Fruit fly (Drosophila melanogaster) whole organism, embryonic: ENCODE results near the gene TTLL4A.
A peak's percentile ranks its signal among the peaks of the same experiment; 100 is the strongest.

Experiments
- Aef1 ChIP-seq: fragments of 200-800 bp; sonication (Bioruptor generic); IDR thresholded peaks from 3 replicates; pipeline ENCODE4 v1.3.6; 2022; ENCODE audit warnings: missing biosample characterization, missing genetic modification characterization
- Atf6 ChIP-seq: fragments of 200-800 bp; sonication (Bioruptor generic); IDR thresholded peaks from 2 replicates; pipeline ENCODE4 v1.3.6; 2022; ENCODE audit warnings: missing biosample characterization, missing genetic modification characterization
- CG10267 ChIP-seq: fragments of 200-800 bp; sonication (Bioruptor generic); optimal IDR thresholded peaks from 2 replicates; lab custom pipeline; 2018; ENCODE audit warnings: missing biosample characterization, mild to moderate bottlenecking, missing genetic modification characterization, moderate library complexity
- CG11085 ChIP-seq: fragments of 200-800 bp; sonication (Bioruptor generic); IDR thresholded peaks from 2 replicates; pipeline ENCODE4 v1.3.6; 2022; ENCODE audit warnings: missing biosample characterization, missing genetic modification characterization
- CG11398 ChIP-seq: fragments of 200-800 bp; sonication (Bioruptor generic); optimal IDR thresholded peaks from 2 replicates; lab custom pipeline; 2016; ENCODE audit warnings: missing biosample characterization, missing genetic modification characterization
- CG11696 ChIP-seq: fragments of 200-800 bp; sonication (Bioruptor generic); IDR thresholded peaks from 2 replicates; pipeline ENCODE4 v1.3.6; 2022; ENCODE audit warnings: missing biosample characterization, missing genetic modification characterization
- CG13624 ChIP-seq: fragments of 200-800 bp; sonication (Bioruptor generic); optimal IDR thresholded peaks from 2 replicates; lab custom pipeline; 2016; ENCODE audit warnings: missing biosample characterization, missing genetic modification characterization
- CG1529 ChIP-seq: fragments of 200-800 bp; sonication (Bioruptor generic); optimal IDR thresholded peaks from 3 replicates; lab custom pipeline; 2018; ENCODE audit warnings: missing biosample characterization, missing genetic modification characterization
- CG15514 ChIP-seq: fragments of 200-800 bp; sonication (Bioruptor generic); optimal IDR thresholded peaks from 3 replicates; lab custom pipeline; 2017; ENCODE audit warnings: missing biosample characterization, missing genetic modification characterization, mild to moderate bottlenecking, moderate library complexity, missing genetic modification reagents
- CG16863 ChIP-seq: fragments of 200-800 bp; sonication (Bioruptor generic); optimal IDR thresholded peaks from 3 replicates; lab custom pipeline; 2016; ENCODE audit warnings: missing biosample characterization, missing genetic modification characterization
- CG17328 ChIP-seq: fragments of 200-800 bp; sonication (Bioruptor generic); IDR thresholded peaks from 2 replicates; pipeline ENCODE4 v1.3.6; 2022; ENCODE audit warnings: missing biosample characterization, missing genetic modification characterization
- CG17829 ChIP-seq: fragments of 200-800 bp; optimal IDR thresholded peaks from 2 replicates; lab custom pipeline; 2019; ENCODE audit warnings: missing biosample characterization, mild to moderate bottlenecking, missing genetic modification characterization, moderate library complexity
- CG1832 ChIP-seq: fragments of 200-800 bp; sonication (Bioruptor generic); optimal IDR thresholded peaks from 2 replicates; lab custom pipeline; 2017; ENCODE audit warnings: missing biosample characterization, mild to moderate bottlenecking, missing genetic modification characterization, inconsistent platforms
- CG2199 ChIP-seq: fragments of 200-800 bp; sonication (Bioruptor generic); IDR thresholded peaks from 3 replicates; pipeline ENCODE4 v1.3.6; 2022; ENCODE audit warnings: missing biosample characterization, missing genetic modification characterization
- CG2202 ChIP-seq: fragments of 200-800 bp; sonication (Bioruptor generic); optimal IDR thresholded peaks from 2 replicates; lab custom pipeline; 2018; ENCODE audit warnings: missing biosample characterization, mild to moderate bottlenecking, missing genetic modification characterization
- CG30020 ChIP-seq: fragments of 200-800 bp; optimal IDR thresholded peaks from 2 replicates; lab custom pipeline; 2019; ENCODE audit warnings: missing biosample characterization, mild to moderate bottlenecking, missing genetic modification characterization, moderate library complexity
- CG32767 ChIP-seq: fragments of 200-800 bp; sonication (Bioruptor generic); IDR thresholded peaks from 2 replicates; pipeline ENCODE4 v1.3.6; 2022; ENCODE audit warnings: missing biosample characterization, missing genetic modification characterization
- CG32772 ChIP-seq: fragments of 200-800 bp; sonication (Bioruptor generic); IDR thresholded peaks from 2 replicates; pipeline ENCODE4 v1.3.6; 2022; ENCODE audit warnings: missing biosample characterization, missing genetic modification characterization
- CG34224 ChIP-seq: fragments of 200-800 bp; sonication (Bioruptor generic); IDR thresholded peaks from 3 replicates; pipeline ENCODE4 v1.3.6; 2022; ENCODE audit warnings: missing biosample characterization, missing genetic modification characterization; ENCODE audit not compliant: partially characterized antibody
- CG6272 ChIP-seq: fragments of 200-800 bp; sonication (Bioruptor generic); IDR thresholded peaks from 2 replicates; pipeline ENCODE4 v1.3.6; 2022; ENCODE audit warnings: missing biosample characterization, missing genetic modification characterization
- CG6654 ChIP-seq: fragments of 200-800 bp; sonication (Bioruptor generic); optimal IDR thresholded peaks from 2 replicates; lab custom pipeline; 2017; ENCODE audit warnings: missing biosample characterization, mild to moderate bottlenecking, missing genetic modification characterization
- CG8290 ChIP-seq, 3 experiments: fragments of 200-800 bp; sonication (Bioruptor generic); optimal IDR thresholded peaks; 2 replicates each; lab custom pipeline; 2016 to 2019; ENCODE audit warnings: missing biosample characterization in 3 of 3, missing genetic modification characterization in 3 of 3, mild to moderate bottlenecking in 2 of 3, moderate library complexity in 1 of 3
- CG8924 ChIP-seq: fragments of 200-800 bp; optimal IDR thresholded peaks from 3 replicates; lab custom pipeline; 2019; ENCODE audit warnings: missing biosample characterization, mild to moderate bottlenecking, missing genetic modification characterization, moderate library complexity
- Dek ChIP-seq: fragments of 200-800 bp; sonication (Bioruptor generic); optimal IDR thresholded peaks from 3 replicates; lab custom pipeline; 2019; ENCODE audit warnings: missing biosample characterization, mild to moderate bottlenecking, missing genetic modification characterization, moderate library complexity
- Dp ChIP-seq: fragments of 200-800 bp; sonication (Bioruptor generic); optimal IDR thresholded peaks from 2 replicates; lab custom pipeline; 2018; ENCODE audit warnings: missing biosample characterization, mild to moderate bottlenecking, missing genetic modification characterization, moderate library complexity
- Dref ChIP-seq: fragments of 200-800 bp; sonication (Bioruptor generic); IDR thresholded peaks from 2 replicates; pipeline ENCODE4 v1.3.6; 2022; ENCODE audit warnings: missing biosample characterization, missing genetic modification characterization
- Fer1 ChIP-seq: fragments of 200-800 bp; sonication (Bioruptor generic); optimal IDR thresholded peaks from 2 replicates; lab custom pipeline; 2017; ENCODE audit warnings: missing biosample characterization, mild to moderate bottlenecking, missing genetic modification characterization
- Hand ChIP-seq: fragments of 200-800 bp; sonication (Bioruptor generic); optimal IDR thresholded peaks from 2 replicates; lab custom pipeline; 2017; ENCODE audit warnings: mild to moderate bottlenecking, missing biosample characterization, missing genetic modification reagents, missing genetic modification characterization
- Kr ChIP-seq: fragments of 200-800 bp; sonication (Bioruptor generic); optimal IDR thresholded peaks from 2 replicates; lab custom pipeline; 2017; ENCODE audit warnings: missing biosample characterization, mild to moderate bottlenecking, missing genetic modification characterization
- Mad ChIP-seq: fragments of 200-800 bp; sonication (Bioruptor generic); optimal IDR thresholded peaks from 2 replicates; lab custom pipeline; 2016; ENCODE audit warnings: missing biosample characterization, missing genetic modification characterization
- NC2β ChIP-seq: fragments of 200-800 bp; sonication (Bioruptor generic); optimal IDR thresholded peaks from 2 replicates; lab custom pipeline; 2016; ENCODE audit warnings: missing biosample characterization, missing genetic modification characterization
- Oaz ChIP-seq: fragments of 200-800 bp; sonication (Bioruptor generic); IDR thresholded peaks from 2 replicates; pipeline ENCODE4 v1.3.6; 2022; ENCODE audit warnings: missing biosample characterization, missing genetic modification characterization
- Xrp1 ChIP-seq: fragments of 200-800 bp; sonication (Bioruptor generic); IDR thresholded peaks from 2 replicates; pipeline ENCODE4 v1.3.6; 2022; ENCODE audit warnings: missing biosample characterization, missing genetic modification characterization
- ara ChIP-seq: fragments of 200-800 bp; sonication (Bioruptor generic); IDR thresholded peaks from 2 replicates; pipeline ENCODE4 v1.3.6; 2022; ENCODE audit warnings: missing biosample characterization, missing genetic modification characterization
- az2 ChIP-seq: fragments of 200-800 bp; sonication (Bioruptor generic); optimal IDR thresholded peaks from 3 replicates; lab custom pipeline; 2016; ENCODE audit warnings: missing biosample characterization, missing genetic modification characterization
- cad ChIP-seq: fragments of >200 bp; optimal IDR thresholded peaks from 2 replicates; lab custom pipeline; 2017; ENCODE audit warnings: missing biosample characterization, missing genetic modification characterization
- caup ChIP-seq: fragments of 200-800 bp; sonication (Bioruptor generic); optimal IDR thresholded peaks from 3 replicates; lab custom pipeline; 2017; ENCODE audit warnings: missing biosample characterization, mild to moderate bottlenecking, missing genetic modification characterization, moderate library complexity; ENCODE audit not compliant: severe bottlenecking
- disco-r ChIP-seq: fragments of 200-800 bp; sonication (Bioruptor generic); optimal IDR thresholded peaks from 2 replicates; lab custom pipeline; 2016; ENCODE audit warnings: missing biosample characterization, missing genetic modification characterization
- dysf ChIP-seq: fragments of 200-800 bp; sonication (Bioruptor generic); IDR thresholded peaks from 3 replicates; pipeline ENCODE4 v1.3.6; 2022; ENCODE audit warnings: missing biosample characterization, missing genetic modification characterization
- gcm ChIP-seq: fragments of 200-800 bp; sonication (Bioruptor generic); optimal IDR thresholded peaks from 2 replicates; lab custom pipeline; 2019; ENCODE audit warnings: missing biosample characterization, mild to moderate bottlenecking, missing genetic modification characterization, moderate library complexity
- grn ChIP-seq: fragments of 200-800 bp; sonication (Bioruptor generic); optimal IDR thresholded peaks from 3 replicates; lab custom pipeline; 2017; ENCODE audit warnings: missing biosample characterization, missing genetic modification characterization
- knrl ChIP-seq: fragments of 200-800 bp; sonication (Bioruptor generic); IDR thresholded peaks from 3 replicates; pipeline ENCODE4 v1.3.6; 2022; ENCODE audit warnings: missing biosample characterization, missing genetic modification characterization; ENCODE audit not compliant: partially characterized antibody
- prd ChIP-seq, 3 experiments: fragments of >200 bp in 2 of 3; fragments of 200-800 bp in 1 of 3; sonication (Bioruptor generic) in 1 of 3; optimal IDR thresholded peaks in 2 of 3; IDR thresholded peaks in 1 of 3; 2 replicates in 2 of 3; 3 replicates in 1 of 3; pipeline versions ENCODE4 v1.3.6 to Lab custom; 2017 to 2022; ENCODE audit warnings: missing biosample characterization in 1 of 3, missing genetic modification characterization in 1 of 3
- ro ChIP-seq: fragments of 200-800 bp; sonication (Bioruptor generic); IDR thresholded peaks from 2 replicates; pipeline ENCODE4 v1.3.6; 2022; ENCODE audit warnings: missing biosample characterization, missing genetic modification characterization
- sima ChIP-seq: fragments of 200-800 bp; sonication (Bioruptor generic); optimal IDR thresholded peaks from 2 replicates; lab custom pipeline; 2016; ENCODE audit warnings: missing biosample characterization, missing genetic modification characterization
- stwl ChIP-seq: fragments of 200-800 bp; sonication (Bioruptor generic); optimal IDR thresholded peaks from 3 replicates; lab custom pipeline; 2018; ENCODE audit warnings: missing biosample characterization, mild to moderate bottlenecking, missing genetic modification characterization, moderate library complexity
- toy ChIP-seq: fragments of 200-800 bp; sonication (Bioruptor generic); IDR thresholded peaks from 2 replicates; pipeline ENCODE4 v1.3.6; 2022; ENCODE audit warnings: missing biosample characterization, missing genetic modification characterization
- trem ChIP-seq: fragments of 200-800 bp; optimal IDR thresholded peaks from 3 replicates; lab custom pipeline; 2019; ENCODE audit warnings: missing biosample characterization, mild to moderate bottlenecking, missing genetic modification characterization, moderate library complexity
- usp ChIP-seq: fragments of >200 bp; optimal IDR thresholded peaks from 2 replicates; lab custom pipeline; 2017; ENCODE audit warnings: missing biosample characterization, missing genetic modification characterization
- vfl ChIP-seq: fragments of 200-800 bp; sonication (Bioruptor generic); optimal IDR thresholded peaks from 2 replicates; lab custom pipeline; 2016; ENCODE audit warnings: missing biosample characterization, missing genetic modification characterization

TTLL4A gene

dm6 chr2L:11010999-11011398 is 21.8 kb downstream of the TTLL4A start, which contains the start of the genes Art8 and dUTPase (continued):
- no peak for TF ChIP-seq CG1832 (GFP tag; lab: Kevin White, UChicago)
- TF ChIP-seq Dek (tag; lab: Kevin White, UChicago), result peak; percentile 53
- TF ChIP-seq CG11398 (GFP tag; lab: Kevin White, UChicago), result no peak
- peak; percentile 92 for TF ChIP-seq trem (tag; lab: Kevin White, UChicago)
- no peak for TF ChIP-seq usp (GFP tag; lab: Kevin White, UChicago)
- TF ChIP-seq disco-r (GFP tag; lab: Kevin White, UChicago), result no peak
- TF ChIP-seq Dref (GFP tag; lab: Robert Waterston, UW), result peak; percentile 84
- TF ChIP-seq CG11696, result 0 out of 2 replicates have a peak, but pooled peaks have one; percentile 29
- TF ChIP-seq CG17829 (tag; lab: Kevin White, UChicago), result peak; percentile 79
- no peak for TF ChIP-seq Hand
- peak; percentile 78 for TF ChIP-seq CG15514 (GFP tag; lab: Kevin White, UChicago)
- TF ChIP-seq CG11085, result no peak
- TF ChIP-seq CG6272 (GFP tag; lab: Robert Waterston, UW), result peak; percentile 33
- peak; percentile 30 for TF ChIP-seq NC2β (GFP tag; lab: Kevin White, UChicago)
- peak; percentile 73 for TF ChIP-seq Fer1 (GFP tag; lab: Kevin White, UChicago)
- peak; percentile 26 for TF ChIP-seq grn
- TF ChIP-seq CG8924 (tag; lab: Kevin White, UChicago), result peak; percentile 77
- no peak for TF ChIP-seq toy (GFP tag; lab: Robert Waterston, UW)
- no peak for TF ChIP-seq cad (GFP tag; lab: Kevin White, UChicago)
- TF ChIP-seq gcm (GFP tag; lab: Kevin White, UChicago), result peak; percentile 58
- TF ChIP-seq Atf6, result peak; percentile 78
- TF ChIP-seq az2, result peak; percentile 76
- TF ChIP-seq CG13624, result peak; percentile 39
- peak; percentile 9 for TF ChIP-seq CG1529
- 0 out of 2 replicates have a peak, but pooled peaks have one; percentile 37 for TF ChIP-seq CG32767 (GFP tag; lab: Robert Waterston, UW)
- peak; percentile 70 for TF ChIP-seq CG8290 (GFP tag; optimal IDR thresholded peaks at IDR 0.05; lab: Kevin White, UChicago)
- no peak for TF ChIP-seq CG8290 (tag; optimal IDR thresholded peaks at IDR 0.05; lab: Kevin White, UChicago)

- no peak for TF ChIP-seq ro (GFP tag; lab: Robert Waterston, UW)
- TF ChIP-seq Xrp1 (GFP tag; lab: Robert Waterston, UW), result no peak
- no peak for TF ChIP-seq caup (GFP tag; lab: Kevin White, UChicago)
- TF ChIP-seq stwl (tag; lab: Kevin White, UChicago), result peak; percentile 14
- TF ChIP-seq knrl (GFP tag; lab: Robert Waterston, UW), result no peak
- TF ChIP-seq dysf (GFP tag; lab: Robert Waterston, UW), result no peak
- TF ChIP-seq Mad (GFP tag; lab: Kevin White, UChicago), result no peak
- TF ChIP-seq Dp (GFP tag; lab: Kevin White, UChicago), result no peak
- TF ChIP-seq vfl (GFP tag; lab: Kevin White, UChicago), result no peak
- TF ChIP-seq CG17328 (GFP tag; lab: Robert Waterston, UW), result 0 out of 2 replicates have a peak, but pooled peaks have one; percentile 16
- no peak for TF ChIP-seq CG2202 (tag; lab: Kevin White, UChicago)
- no peak for TF ChIP-seq CG16863 (GFP tag; lab: Kevin White, UChicago)
- 0 out of 2 replicates have a peak, but pooled peaks have one; percentile 20 for TF ChIP-seq ara (GFP tag; lab: Robert Waterston, UW)
- 0 out of 3 replicates have a peak, but pooled peaks have one; percentile 14 for TF ChIP-seq CG34224 (GFP tag; lab: Robert Waterston, UW)
- TF ChIP-seq prd (optimal IDR thresholded peaks at IDR 0.05; lab: Kevin White, UChicago), result no peak
- 0 out of 3 replicates have a peak, but pooled peaks have one; percentile 14 for TF ChIP-seq prd (GFP tag; IDR thresholded peaks at IDR 0.05; lab: Robert Waterston, UW)
- no peak for TF ChIP-seq CG2199 (GFP tag; lab: Robert Waterston, UW)
- no peak for TF ChIP-seq CG6654 (GFP tag; lab: Kevin White, UChicago)
- no peak for TF ChIP-seq sima (GFP tag; lab: Kevin White, UChicago)
- TF ChIP-seq Kr (GFP tag; lab: Kevin White, UChicago), result no peak
- TF ChIP-seq gcm (GFP tag; lab: Kevin White, UChicago), result no peak
- TF ChIP-seq CG10267 (tag; lab: Kevin White, UChicago), result no peak
- no peak for TF ChIP-seq CG30020 (tag; lab: Kevin White, UChicago)
- TF ChIP-seq Aef1 (GFP tag; lab: Robert Waterston, UW), result no peak
- TF ChIP-seq CG32772, result no peak
- TF ChIP-seq Oaz (GFP tag; lab: Robert Waterston, UW), result no peak
Observed at dm6 chr2L:11014018-11014611, 24.9 kb downstream of the TTLL4A start.
